Fruit fly (Drosophila melanogaster): ENCODE data around the gene CG31955.
A peak's percentile ranks its signal among the peaks of the same experiment; 100 is the strongest.

Gene CG31955

DNA sequence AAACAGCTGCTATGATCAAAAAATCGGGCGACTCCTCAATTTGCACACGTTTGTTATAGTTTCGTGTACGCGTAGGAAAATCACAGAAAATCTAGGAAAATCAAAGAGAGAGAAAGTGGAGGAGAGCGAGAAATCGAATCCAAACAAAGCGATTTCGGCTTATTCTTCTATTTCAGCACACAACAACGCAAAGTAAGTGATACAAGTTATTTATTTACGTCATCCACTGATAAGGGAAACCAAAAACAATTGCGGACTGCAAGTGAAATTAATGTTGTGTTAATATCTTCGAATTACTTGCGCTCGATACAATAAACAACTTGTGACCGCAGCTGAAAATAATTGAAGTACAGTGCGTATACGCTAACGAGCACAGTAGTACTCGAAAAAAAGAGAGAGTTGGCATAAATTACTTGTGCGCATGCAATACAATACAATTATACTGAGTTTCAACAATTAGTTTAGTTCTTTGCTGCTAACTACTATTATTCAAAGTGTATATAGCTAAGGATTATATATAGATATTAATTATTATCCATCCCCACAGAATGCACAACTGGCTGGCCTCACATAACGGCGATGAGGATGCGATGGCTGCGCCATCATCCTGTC, 746 bp upstream of the CG31955 start:
- TF ChIP-seq eve (GFP tag; optimal IDR thresholded peaks at IDR 0.05) (peak in 1 of 2 experiments; percentile 89), grau (tag; optimal IDR thresholded peaks at IDR 0.05) (peak; percentile 88), CG2199 (GFP tag; IDR thresholded peaks at IDR 0.05) (0 out of 3 replicates have a peak, but pooled peaks have one; percentile 26), mam (GFP tag; optimal IDR thresholded peaks at IDR 0.05) (no peak), Trl (optimal IDR thresholded peaks at IDR 0.05) (peak in 1 of 2 experiments; percentile 13), Trl (GFP tag; optimal IDR thresholded peaks at IDR 0.05) (no peak), CG10565 (GFP tag; optimal IDR thresholded peaks at IDR 0.05) (no peak), sens (GFP tag) (peak; percentile 43), Atf6 (GFP tag; IDR thresholded peaks at IDR 0.05) (0 out of 2 replicates have a peak, but pooled peaks have one; percentile 8), ap (GFP tag; IDR thresholded peaks at IDR 0.05) (peak; percentile 18; the same call in 1 of the 2 replicates), Optix (GFP tag; IDR thresholded peaks at IDR 0.05) (no peak), Pdp1 (GFP tag; optimal IDR thresholded peaks at IDR 0.05) (peak in 1 of 2 experiments; percentile 77)

dm6 chr2L:3711665-3712064, 1.2 kb downstream of the CG31955 start, which contains the start of gene cutlet:
Gene cutlet (minus strand): TSS chr2L:3711748.
- peak; percentile 74 for TF ChIP-seq sd (tag; optimal IDR thresholded peaks at IDR 0.05)
- peak; percentile 22 for TF ChIP-seq Abd-B (GFP tag; optimal IDR thresholded peaks at IDR 0.05)
- no peak for TF ChIP-seq CG12942 (GFP tag; optimal IDR thresholded peaks at IDR 0.05)
- peak; percentile 63 for TF ChIP-seq sens (GFP tag)
- TF ChIP-seq Sry-δ (GFP tag; optimal IDR thresholded peaks at IDR 0.05) = no peak
- no peak for TF ChIP-seq CG1602 (GFP tag; optimal IDR thresholded peaks at IDR 0.05)
- TF ChIP-seq Dll (GFP tag; IDR thresholded peaks at IDR 0.05; ENCODE audit: partially characterized antibody) = peak; percentile 23; the same call in 1 of the 4 replicates
- peak; percentile 22; the same call in 1 of the 2 replicates for TF ChIP-seq amos (GFP tag; IDR thresholded peaks at IDR 0.05; ENCODE audit: partially characterized antibody)
- TF ChIP-seq Lhr (GFP tag; optimal IDR thresholded peaks at IDR 0.05) = peak; percentile 5
- TF ChIP-seq Dref (GFP tag; IDR thresholded peaks at IDR 0.05) = peak; percentile 37
- TF ChIP-seq stwl (tag; optimal IDR thresholded peaks at IDR 0.05) = peak; percentile 59
- TF ChIP-seq z (GFP tag; IDR thresholded peaks at IDR 0.05) = no peak
- no peak for TF ChIP-seq CG16863 (GFP tag; optimal IDR thresholded peaks at IDR 0.05)
- TF ChIP-seq CG15514 (GFP tag; optimal IDR thresholded peaks at IDR 0.05) = peak; percentile 33
- peak; percentile 31 for TF ChIP-seq CoRest (tag; optimal IDR thresholded peaks at IDR 0.05)
- peak; percentile 57 for TF ChIP-seq CG3847 (GFP tag; IDR thresholded peaks at IDR 0.05)
- peak; percentile 99 for TF ChIP-seq phol (tag; optimal IDR thresholded peaks at IDR 0.05)
- no peak for TF ChIP-seq Ssrp (tag; optimal IDR thresholded peaks at IDR 0.05)
- TF ChIP-seq Ets97D (GFP tag; optimal IDR thresholded peaks at IDR 0.05) = peak; percentile 7
- no peak for TF ChIP-seq Chrac-16 (GFP tag; optimal IDR thresholded peaks at IDR 0.05)
- peak; percentile 25 for TF ChIP-seq sug (tag; optimal IDR thresholded peaks at IDR 0.05)
- TF ChIP-seq vvl (GFP tag; IDR thresholded peaks at IDR 0.05) = 0 out of 2 replicates have a peak, but pooled peaks have one; percentile 23
- TF ChIP-seq Dp (GFP tag; optimal IDR thresholded peaks at IDR 0.05) = peak; percentile 85
- TF ChIP-seq CG2116 (GFP tag; optimal IDR thresholded peaks at IDR 0.05) = peak; percentile 3
- peak; percentile 25 for TF ChIP-seq gfzf (GFP tag; optimal IDR thresholded peaks at IDR 0.05)
- TF ChIP-seq Rfx (GFP tag; IDR thresholded peaks at IDR 0.05) = no peak
- peak; percentile 40 for TF ChIP-seq Meics (GFP tag; optimal IDR thresholded peaks at IDR 0.05)
- peak; percentile 48 for TF ChIP-seq BEAF-32 (GFP tag; optimal IDR thresholded peaks at IDR 0.05)
- TF ChIP-seq CG18011 (GFP tag; optimal IDR thresholded peaks at IDR 0.05) = peak; percentile 97
- no peak for TF ChIP-seq CG10431 (GFP tag; optimal IDR thresholded peaks at IDR 0.05)
- TF ChIP-seq fru (optimal IDR thresholded peaks at IDR 0.05) = no peak
- no peak for TF ChIP-seq mam (GFP tag; optimal IDR thresholded peaks at IDR 0.05)
- TF ChIP-seq CG17912 (GFP tag; optimal IDR thresholded peaks at IDR 0.05) = no peak
- TF ChIP-seq chinmo (GFP tag; IDR thresholded peaks at IDR 0.05; ENCODE audit: partially characterized antibody) = no peak
- no peak for TF ChIP-seq CG4820 (GFP tag; optimal IDR thresholded peaks at IDR 0.05)
- peak; percentile 6 for TF ChIP-seq CTCF (GFP tag; optimal IDR thresholded peaks at IDR 0.05)
- TF ChIP-seq CG13287 (GFP tag; IDR thresholded peaks at IDR 0.05; ENCODE audit: partially characterized antibody) = peak; percentile 52; the same call in 1 of the 2 replicates
- TF ChIP-seq nmo (GFP tag; optimal IDR thresholded peaks at IDR 0.05) = peak; percentile 24
- peak; percentile 28 for TF ChIP-seq CG1603 (tag; optimal IDR thresholded peaks at IDR 0.05)

Data from whole organism, embryonic.